Worm (Caenorhabditis elegans) whole organism, late embryonic: ENCODE measurements around the gene arrd-10.

Source experiments
- C08G9.2 ChIP-seq: sonication (generic microtip); optimal IDR thresholded peaks from 2 replicates; lab custom pipeline; 2016; ENCODE audit warnings: mild to moderate bottlenecking, missing genetic modification characterization, moderate library complexity, missing compliant biosample characterization
- K09A11.1 ChIP-seq: sonication (generic microtip); optimal IDR thresholded peaks from 2 replicates; lab custom pipeline; 2017; ENCODE audit warnings: antibody characterized with exemption, mild to moderate bottlenecking, missing genetic modification characterization, missing compliant biosample characterization; ENCODE audit not compliant: insufficient read depth
- ama-1 ChIP-seq: fragments of 150-350 bp; optimal IDR thresholded peaks from 2 replicates; lab custom pipeline; 2014
- ceh-14 ChIP-seq: sonication (generic microtip); optimal IDR thresholded peaks from 2 replicates; lab custom pipeline; 2016; ENCODE audit warnings: missing genotype, missing genetic modification characterization, missing compliant biosample characterization
- ceh-9 ChIP-seq: sonication (generic microtip); optimal IDR thresholded peaks from 2 replicates; lab custom pipeline; 2016; ENCODE audit warnings: mild to moderate bottlenecking, missing genetic modification characterization, inconsistent platforms, missing compliant biosample characterization
- hlh-30 ChIP-seq: sonication (generic microtip); optimal IDR thresholded peaks from 2 replicates; lab custom pipeline; 2017; ENCODE audit warnings: antibody characterized with exemption, missing genetic modification characterization, missing compliant biosample characterization; ENCODE audit not compliant: insufficient read depth
- madf-2 ChIP-seq: sonication (generic microtip); optimal IDR thresholded peaks from 2 replicates; lab custom pipeline; 2017; ENCODE audit warnings: missing genetic modification characterization, missing compliant biosample characterization
- pqm-1 ChIP-seq: sonication (generic microtip); optimal IDR thresholded peaks from 2 replicates; lab custom pipeline; 2016; ENCODE audit warnings: missing genetic modification characterization, missing compliant biosample characterization
- tbx-2 ChIP-seq: sonication (generic microtip); optimal IDR thresholded peaks from 2 replicates; lab custom pipeline; 2016; ENCODE audit warnings: missing genetic modification characterization, missing compliant biosample characterization
- unc-86 ChIP-seq: sonication (generic microtip); optimal IDR thresholded peaks from 2 replicates; lab custom pipeline; 2016; ENCODE audit warnings: missing genetic modification characterization, missing compliant biosample characterization

ce11 chrII:12992193-12992592 is 52.3 kb downstream of the arrd-10 start:
- TF ChIP-seq hlh-30 (tag; lab: Kevin White, UChicago) (no peak), pqm-1 (tag; lab: Kevin White, UChicago) (no peak), tbx-2 (tag; lab: Kevin White, UChicago) (no peak), madf-2 (tag; lab: Kevin White, UChicago) (no peak), C08G9.2 (no peak), ceh-14 (tag; lab: Kevin White, UChicago) (no peak), unc-86 (no peak), ceh-9 (tag; lab: Kevin White, UChicago) (no peak), K09A11.1 (tag; lab: Kevin White, UChicago) (no peak), ama-1 (no peak)
